Fruit fly (Drosophila melanogaster) whole organism, prepupa: Measurements from ENCODE around the gene Pbgs.

Experiments
- Blimp-1 ChIP-seq: fragments of 200-800 bp; sonication (Bioruptor generic); optimal IDR thresholded peaks from 3 replicates; lab custom pipeline; 2017; ENCODE audit warnings: missing biosample characterization, missing genetic modification characterization, mild to moderate bottlenecking, moderate library complexity, missing genetic modification reagents
- CG11762 ChIP-seq: fragments of 200-800 bp; sonication (Bioruptor generic); optimal IDR thresholded peaks from 3 replicates; lab custom pipeline; 2016; ENCODE audit warnings: missing biosample characterization, missing genetic modification characterization; ENCODE audit not compliant: insufficient read depth
- CG15336 ChIP-seq: fragments of 200-800 bp; sonication (Bioruptor generic); IDR thresholded peaks from 2 replicates; pipeline ENCODE4 v1.3.6; 2022; ENCODE audit warnings: missing biosample characterization, missing genetic modification characterization
- CG16779 ChIP-seq: fragments of 200-800 bp; sonication (Bioruptor generic); optimal IDR thresholded peaks from 3 replicates; lab custom pipeline; 2017; ENCODE audit warnings: missing biosample characterization, mild to moderate bottlenecking, missing genetic modification characterization
- CG6276 ChIP-seq: fragments of 200-800 bp; sonication (Bioruptor generic); optimal IDR thresholded peaks from 2 replicates; lab custom pipeline; 2017; ENCODE audit warnings: missing biosample characterization, mild to moderate bottlenecking, missing genetic modification characterization
- Ets96B ChIP-seq: fragments of 200-800 bp; optimal IDR thresholded peaks from 2 replicates; lab custom pipeline; 2019; ENCODE audit warnings: missing biosample characterization, mild to moderate bottlenecking, missing genetic modification characterization, moderate library complexity
- Gug ChIP-seq: fragments of 200-800 bp; sonication (Bioruptor generic); IDR thresholded peaks from 2 replicates; pipeline ENCODE4 v1.3.6; 2022; ENCODE audit warnings: missing biosample characterization, missing genetic modification characterization
- Hr4 ChIP-seq: fragments of 200-800 bp; sonication (Bioruptor generic); optimal IDR thresholded peaks from 3 replicates; lab custom pipeline; 2016; ENCODE audit warnings: missing biosample characterization, missing genetic modification characterization
- Lpt ChIP-seq: fragments of 200-800 bp; sonication (Bioruptor generic); optimal IDR thresholded peaks from 3 replicates; lab custom pipeline; 2016; ENCODE audit warnings: missing biosample characterization, missing genetic modification characterization
- Sox14 ChIP-seq: fragments of 200-800 bp; sonication (Bioruptor generic); optimal IDR thresholded peaks from 3 replicates; lab custom pipeline; 2016; ENCODE audit warnings: missing biosample characterization, missing genetic modification characterization
- acj6 ChIP-seq: fragments of 200-800 bp; sonication (Bioruptor generic); optimal IDR thresholded peaks from 3 replicates; lab custom pipeline; 2016; ENCODE audit warnings: missing biosample characterization, missing genetic modification characterization
- fd59A ChIP-seq: fragments of 200-800 bp; sonication (Bioruptor generic); optimal IDR thresholded peaks from 2 replicates; lab custom pipeline; 2017; ENCODE audit warnings: missing biosample characterization, mild to moderate bottlenecking, missing genetic modification characterization, missing genetic modification reagents
- lz ChIP-seq: fragments of 200-800 bp; sonication (Bioruptor generic); optimal IDR thresholded peaks from 3 replicates; lab custom pipeline; 2016; ENCODE audit warnings: missing biosample characterization, missing genetic modification characterization

DNA sequence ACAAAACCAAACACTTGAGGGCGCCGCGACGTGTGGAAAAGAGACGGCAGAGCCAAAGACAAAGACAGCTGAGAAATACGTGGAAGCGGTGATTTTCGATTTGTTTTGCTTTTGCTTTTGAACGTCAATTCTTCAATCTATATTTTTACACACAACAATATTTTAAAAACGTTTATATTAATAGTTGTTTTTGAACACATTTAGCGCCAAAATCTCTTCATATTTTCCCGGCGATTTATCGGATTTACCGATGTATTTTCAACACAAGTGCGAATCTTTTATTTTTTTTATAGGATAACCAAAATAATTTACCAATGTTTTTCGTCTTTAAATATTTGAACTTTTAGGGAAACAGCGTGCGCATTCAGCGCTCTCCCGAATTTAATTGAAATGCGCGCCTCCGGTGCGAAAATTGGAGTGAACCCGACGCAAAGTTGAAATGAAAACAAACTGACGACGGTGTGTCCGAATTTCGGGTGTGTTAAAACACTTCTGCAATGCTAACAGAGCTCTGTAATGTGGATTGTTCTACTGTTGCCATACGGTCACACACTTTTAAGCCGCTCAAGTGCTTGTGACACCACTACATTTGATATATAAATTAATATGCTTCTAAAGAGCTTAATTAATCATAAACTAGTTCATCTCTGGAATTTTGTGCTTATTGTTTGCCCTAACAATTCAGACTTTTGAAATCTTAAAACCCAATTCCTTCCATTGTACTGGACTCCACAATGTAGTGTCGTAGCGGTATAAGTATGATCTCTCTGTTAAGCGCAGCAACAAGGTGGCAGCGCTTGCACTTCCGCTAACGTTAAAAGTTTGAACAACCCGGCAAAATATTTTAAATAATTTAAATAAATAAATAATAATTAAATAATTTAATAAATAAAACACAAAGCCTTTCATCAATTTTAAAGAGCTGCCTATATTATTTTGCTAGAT lies 4.5 kb downstream of the Pbgs start, which contains the start of gene app:
- TF ChIP-seq acj6 (GFP tag; lab: Kevin White, UChicago) (peak; percentile 90), Lpt (GFP tag; lab: Kevin White, UChicago) (peak; percentile 79), CG15336 (GFP tag; lab: Robert Waterston, UW) (peak; percentile 94), Blimp-1 (GFP tag; lab: Kevin White, UChicago) (peak; percentile 87), Sox14 (GFP tag; lab: Kevin White, UChicago) (peak; percentile 93), lz (peak; percentile 94), CG16779 (peak; percentile 87), CG6276 (GFP tag; lab: Kevin White, UChicago) (peak; percentile 91), Ets96B (tag; lab: Kevin White, UChicago) (peak; percentile 91), Gug (GFP tag; lab: Robert Waterston, UW) (peak; percentile 90), Hr4 (GFP tag; lab: Kevin White, UChicago) (peak; percentile 91), CG11762 (peak; percentile 86), fd59A (GFP tag; lab: Kevin White, UChicago) (peak; percentile 88)
